Worm (Caenorhabditis elegans) whole organism, mixed stage, embryonic: ENCODE results near the gene daf-9.

Experiments
- blmp-1 ChIP-seq: fragments of 150-350 bp; optimal IDR thresholded peaks from 2 replicates; lab custom pipeline; 2014; ENCODE audit warnings: missing biosample characterization, missing genetic modification characterization
- elt-3 ChIP-seq: fragments of 150-350 bp; optimal IDR thresholded peaks from 2 replicates; lab custom pipeline; 2014; ENCODE audit warnings: missing biosample characterization, missing genetic modification characterization
- flh-1 ChIP-seq: fragments of 200-800 bp; sonication (Bioruptor generic); optimal IDR thresholded peaks from 2 replicates; lab custom pipeline; 2018; ENCODE audit warnings: mild to moderate bottlenecking, missing genetic modification characterization, moderate library complexity, missing compliant biosample characterization
- lsy-2 ChIP-seq: fragments of 150-350 bp; optimal IDR thresholded peaks from 2 replicates; lab custom pipeline; 2014; ENCODE audit warnings: missing biosample characterization, missing genetic modification characterization
- mab-5 ChIP-seq: fragments of 150-350 bp; optimal IDR thresholded peaks from 2 replicates; lab custom pipeline; 2014; ENCODE audit warnings: missing biosample characterization, missing genetic modification characterization
- nhr-12 ChIP-seq: fragments of 150-350 bp; optimal IDR thresholded peaks from 2 replicates; lab custom pipeline; 2014; ENCODE audit warnings: missing biosample characterization, missing genetic modification characterization
- nhr-237 ChIP-seq: fragments of 150-350 bp; optimal IDR thresholded peaks from 2 replicates; lab custom pipeline; 2014; ENCODE audit warnings: missing biosample characterization, missing genetic modification characterization
- pha-4 ChIP-seq: fragments of 150-350 bp; optimal IDR thresholded peaks from 2 replicates; lab custom pipeline; 2018; ENCODE audit warnings: missing biosample characterization, missing genetic modification reagents, missing genetic modification characterization
- snpc-4 ChIP-seq: fragments of 150-350 bp; optimal IDR thresholded peaks from 2 replicates; lab custom pipeline; 2014; ENCODE audit warnings: missing biosample characterization, missing genetic modification characterization
- sptf-1 ChIP-seq: sonication (generic microtip); optimal IDR thresholded peaks from 2 replicates; lab custom pipeline; 2017; ENCODE audit warnings: mild to moderate bottlenecking, missing genetic modification characterization, moderate library complexity, missing compliant biosample characterization
- unc-120 ChIP-seq: sonication (generic microtip); optimal IDR thresholded peaks from 2 replicates; lab custom pipeline; 2017; ENCODE audit warnings: missing genetic modification characterization, missing compliant biosample characterization; ENCODE audit not compliant: poor library complexity, severe bottlenecking
- unc-62 ChIP-seq: fragments of 150-350 bp; optimal IDR thresholded peaks from 2 replicates; lab custom pipeline; 2014; ENCODE audit warnings: missing biosample characterization, missing genetic modification reagents, missing genetic modification characterization

ce11 chrX:6159562-6159961 is 37.2 kb upstream of the daf-9 start:
- no peak for TF ChIP-seq snpc-4
- no peak for TF ChIP-seq elt-3
- no peak for TF ChIP-seq sptf-1 (tag; lab: Kevin White, UChicago)
- TF ChIP-seq nhr-12 (tag; lab: Kevin White, UChicago) = no peak
- no peak for TF ChIP-seq unc-120
- TF ChIP-seq blmp-1 (tag; lab: Kevin White, UChicago) = no peak
- no peak for TF ChIP-seq nhr-237
- TF ChIP-seq pha-4 = no peak
- no peak for TF ChIP-seq unc-62
- no peak for TF ChIP-seq mab-5 (tag; lab: Kevin White, UChicago)
- no peak for TF ChIP-seq lsy-2 (tag; lab: Kevin White, UChicago)
- TF ChIP-seq flh-1 (GFP tag; lab: Kevin White, UChicago) = no peak
